Worm (Caenorhabditis elegans) whole organism, L2 larva: ENCODE measurements around the gene srsx-1.

ENCODE experiments used
- F13H6.1 ChIP-seq: sonication (generic microtip); optimal IDR thresholded peaks from 2 replicates; lab custom pipeline; 2016; ENCODE audit warnings: missing genetic modification characterization, missing compliant biosample characterization
- R02D3.7 ChIP-seq: fragments of 150-350 bp; optimal IDR thresholded peaks from 2 replicates; lab custom pipeline; 2014; ENCODE audit warnings: missing biosample characterization, missing genetic modification characterization
- Y55F3AM.14 ChIP-seq: fragments of 200-800 bp; sonication (Bioruptor generic); optimal IDR thresholded peaks from 2 replicates; lab custom pipeline; 2018; ENCODE audit warnings: mild to moderate bottlenecking, missing genetic modification characterization, missing compliant biosample characterization
- alr-1 ChIP-seq: fragments of 150-350 bp; optimal IDR thresholded peaks from 2 replicates; lab custom pipeline; 2014; ENCODE audit warnings: missing biosample characterization, missing genetic modification characterization
- aly-2 ChIP-seq: fragments of 150-350 bp; optimal IDR thresholded peaks from 2 replicates; lab custom pipeline; 2014; ENCODE audit warnings: missing biosample characterization, missing genetic modification characterization
- blmp-1 ChIP-seq: sonication (generic microtip); optimal IDR thresholded peaks from 2 replicates; lab custom pipeline; 2017; ENCODE audit warnings: missing genetic modification characterization, mild to moderate bottlenecking, missing compliant biosample characterization, antibody characterized with exemption, moderate library complexity; ENCODE audit not compliant: insufficient read depth
- ceh-16 ChIP-seq: fragments of 150-350 bp; optimal IDR thresholded peaks from 2 replicates; lab custom pipeline; 2014; ENCODE audit warnings: missing biosample characterization, missing genetic modification characterization
- ceh-82 ChIP-seq: fragments of 150-350 bp; optimal IDR thresholded peaks from 2 replicates; lab custom pipeline; 2014; ENCODE audit warnings: missing biosample characterization, missing genetic modification characterization
- crh-2 ChIP-seq: sonication (generic microtip); optimal IDR thresholded peaks from 2 replicates; lab custom pipeline; 2017; ENCODE audit warnings: missing biosample characterization, missing genetic modification characterization
- dmd-4 ChIP-seq: sonication (generic microtip); optimal IDR thresholded peaks from 2 replicates; lab custom pipeline; 2017; ENCODE audit warnings: missing biosample characterization, missing genetic modification characterization
- elt-1 ChIP-seq: fragments of 150-350 bp; optimal IDR thresholded peaks from 2 replicates; lab custom pipeline; 2014; ENCODE audit warnings: missing biosample characterization, missing genetic modification characterization
- fos-1 ChIP-seq: fragments of 150-350 bp; optimal IDR thresholded peaks from 2 replicates; lab custom pipeline; 2014; ENCODE audit warnings: missing biosample characterization, missing genetic modification characterization
- gmeb-1 ChIP-seq: fragments of 150-350 bp; optimal IDR thresholded peaks from 2 replicates; lab custom pipeline; 2014; ENCODE audit warnings: missing biosample characterization, missing genetic modification characterization
- lin-11 ChIP-seq: fragments of 150-350 bp; sonication (generic microtip); optimal IDR thresholded peaks from 2 replicates; lab custom pipeline; 2014; ENCODE audit warnings: missing biosample characterization, missing genetic modification characterization, inconsistent platforms, mixed read lengths
- lin-39 ChIP-seq: fragments of 150-350 bp; optimal IDR thresholded peaks from 2 replicates; lab custom pipeline; 2014; ENCODE audit warnings: missing biosample characterization, missing genetic modification reagents, missing genetic modification characterization
- lsy-2 ChIP-seq, 2 experiments: fragments of 150-350 bp in 1 of 2; sonication (generic microtip) in 1 of 2; optimal IDR thresholded peaks; 2 replicates each; lab custom pipeline; 2014 to 2017; ENCODE audit warnings: missing biosample characterization in 2 of 2, missing genetic modification characterization in 2 of 2
- nhr-10 ChIP-seq: sonication (generic microtip); optimal IDR thresholded peaks from 2 replicates; lab custom pipeline; 2017; ENCODE audit warnings: missing biosample characterization, missing genetic modification characterization
- nhr-11 ChIP-seq: fragments of 150-350 bp; optimal IDR thresholded peaks from 2 replicates; lab custom pipeline; 2014; ENCODE audit warnings: missing biosample characterization, missing genetic modification characterization
- nhr-12 ChIP-seq: fragments of 150-350 bp; optimal IDR thresholded peaks from 2 replicates; lab custom pipeline; 2014; ENCODE audit warnings: missing biosample characterization, missing genetic modification characterization
- nhr-129 ChIP-seq: fragments of 150-350 bp; optimal IDR thresholded peaks from 2 replicates; lab custom pipeline; 2014; ENCODE audit warnings: missing biosample characterization, missing genetic modification characterization
- nhr-21 ChIP-seq: fragments of 150-350 bp; optimal IDR thresholded peaks from 2 replicates; lab custom pipeline; 2014; ENCODE audit warnings: missing biosample characterization, missing genetic modification characterization
- nhr-23 ChIP-seq: fragments of 150-350 bp; optimal IDR thresholded peaks from 2 replicates; lab custom pipeline; 2014; ENCODE audit warnings: missing biosample characterization, missing genetic modification reagents, missing genetic modification characterization
- nhr-25 ChIP-seq: fragments of 150-350 bp; sonication (generic microtip); optimal IDR thresholded peaks from 3 replicates; lab custom pipeline; 2014; ENCODE audit warnings: missing biosample characterization, missing genetic modification characterization
- nhr-6 ChIP-seq: fragments of 150-350 bp; optimal IDR thresholded peaks from 2 replicates; lab custom pipeline; 2014; ENCODE audit warnings: missing biosample characterization, missing genetic modification characterization
- nhr-77 ChIP-seq: fragments of 150-350 bp; optimal IDR thresholded peaks from 2 replicates; lab custom pipeline; 2014; ENCODE audit warnings: missing biosample characterization, missing genetic modification characterization
- peb-1 ChIP-seq: fragments of 150-350 bp; optimal IDR thresholded peaks from 2 replicates; lab custom pipeline; 2014; ENCODE audit warnings: missing biosample characterization, missing genetic modification characterization
- sem-4 ChIP-seq: fragments of 150-350 bp; optimal IDR thresholded peaks from 2 replicates; lab custom pipeline; 2014; ENCODE audit warnings: missing biosample characterization, missing genetic modification reagents, missing genetic modification characterization
- skn-1 ChIP-seq: sonication (generic microtip); optimal IDR thresholded peaks from 2 replicates; lab custom pipeline; 2017; ENCODE audit warnings: missing biosample characterization, missing genetic modification characterization
- sma-9 ChIP-seq, 2 experiments: fragments of 150-350 bp in 1 of 2; sonication (generic microtip) in 1 of 2; optimal IDR thresholded peaks; 2 replicates each; lab custom pipeline; 2014 to 2016; ENCODE audit warnings: missing genetic modification characterization in 2 of 2, mild to moderate bottlenecking in 1 of 2, missing biosample characterization in 1 of 2, missing compliant biosample characterization in 1 of 2, missing genetic modification reagents in 1 of 2, moderate library complexity in 1 of 2
- snpc-4 ChIP-seq: fragments of 150-350 bp; optimal IDR thresholded peaks from 2 replicates; lab custom pipeline; 2014; ENCODE audit warnings: missing biosample characterization, missing genetic modification characterization
- unc-39 ChIP-seq: fragments of 150-350 bp; optimal IDR thresholded peaks from 2 replicates; lab custom pipeline; 2014; ENCODE audit warnings: missing biosample characterization, missing genetic modification characterization
- unc-55 ChIP-seq: fragments of 150-350 bp; sonication (generic microtip); optimal IDR thresholded peaks from 3 replicates; lab custom pipeline; 2014; ENCODE audit warnings: missing biosample characterization, missing genetic modification reagents, missing genetic modification characterization
- unc-62 ChIP-seq: fragments of 150-350 bp; optimal IDR thresholded peaks from 2 replicates; lab custom pipeline; 2014; ENCODE audit warnings: missing biosample characterization, missing genetic modification reagents, missing genetic modification characterization
- zag-1 ChIP-seq: fragments of 150-350 bp; optimal IDR thresholded peaks from 2 replicates; lab custom pipeline; 2014; ENCODE audit warnings: missing biosample characterization, missing genetic modification characterization
- ztf-1 ChIP-seq: fragments of 200-800 bp; sonication (Bioruptor generic); conservative IDR thresholded peaks from 2 replicates; pipeline ENCODE4 v1.3.6; 2022; ENCODE audit warnings: missing genetic modification characterization, missing compliant biosample characterization
- ztf-11 ChIP-seq: sonication (generic microtip); optimal IDR thresholded peaks from 2 replicates; lab custom pipeline; 2017; ENCODE audit warnings: missing biosample characterization, missing genetic modification characterization
- ztf-4 ChIP-seq: fragments of 150-350 bp; optimal IDR thresholded peaks from 2 replicates; lab custom pipeline; 2014; ENCODE audit warnings: missing biosample characterization, missing genetic modification characterization

The srsx-1 gene

ce11 chrV:17177967-17178366 is at the start of gene srsx-1:
Gene srsx-1 (minus strand): TSS chrV:17178067.
- TF ChIP-seq Y55F3AM.14 (GFP tag; lab: Kevin White, UChicago) = no peak
- TF ChIP-seq R02D3.7 (tag; lab: Kevin White, UChicago) = no peak
- no peak for TF ChIP-seq lin-11
- no peak for TF ChIP-seq dmd-4
- TF ChIP-seq unc-55 = no peak
- TF ChIP-seq nhr-6 (tag; lab: Kevin White, UChicago) = no peak
- no peak for TF ChIP-seq unc-62 (GFP tag; lab: Kevin White, UChicago)
- no peak for TF ChIP-seq fos-1 (tag; lab: Kevin White, UChicago)
- no peak for TF ChIP-seq nhr-23 (tag; lab: Kevin White, UChicago)
- no peak for TF ChIP-seq ztf-11 (tag; lab: Kevin White, UChicago)
- TF ChIP-seq nhr-77 (tag; lab: Kevin White, UChicago) = no peak
- no peak for TF ChIP-seq lin-39

- TF ChIP-seq lin-11 (no peak), Y55F3AM.14 (GFP tag; lab: Kevin White, UChicago) (no peak), zag-1 (tag; lab: Kevin White, UChicago) (no peak), blmp-1 (tag; lab: Kevin White, UChicago) (no peak), peb-1 (no peak), alr-1 (tag; lab: Kevin White, UChicago) (no peak), ztf-11 (tag; lab: Kevin White, UChicago) (no peak), gmeb-1 (tag; lab: Kevin White, UChicago) (no peak), nhr-129 (tag; lab: Kevin White, UChicago) (no peak), nhr-12 (no peak), ztf-1 (no peak), lsy-2 (tag; optimal IDR thresholded peaks at IDR 0.05; lab: Kevin White, UChicago) (no peak), nhr-11 (tag; lab: Kevin White, UChicago) (no peak), F13H6.1 (tag; lab: Kevin White, UChicago) (no peak), unc-39 (tag; lab: Kevin White, UChicago) (no peak), crh-2 (tag; lab: Kevin White, UChicago) (no peak), elt-1 (tag; lab: Kevin White, UChicago) (no peak), unc-62 (GFP tag; lab: Kevin White, UChicago) (no peak), aly-2 (tag; lab: Kevin White, UChicago) (no peak), nhr-25 (no peak)
These were observed 48.3 kb upstream of the srsx-1 start, which contains the start of gene srh-112 for ce11 chrV:17226119-17226518. Gene srh-112 (minus strand): TSS chrV:17226219.

- no peak for TF ChIP-seq unc-39 (tag; lab: Kevin White, UChicago)
- TF ChIP-seq, all 48 proteins: peak for 0
These were observed 47.5 kb upstream of the srsx-1 start, which contains the start of gene scl-25 for ce11 chrV:17225389-17225788. Gene scl-25 (plus strand): TSS chrV:17225689.

- no peak for TF ChIP-seq lin-11
- TF ChIP-seq alr-1 (tag; lab: Kevin White, UChicago) = no peak
- no peak for TF ChIP-seq peb-1
- TF ChIP-seq nhr-12 = no peak
- TF ChIP-seq lsy-2 (tag; optimal IDR thresholded peaks at IDR 0.05; lab: Kevin White, UChicago) = no peak
- TF ChIP-seq ztf-11 (tag; lab: Kevin White, UChicago) = no peak
- TF ChIP-seq ceh-16 (tag; lab: Kevin White, UChicago) = no peak
- no peak for TF ChIP-seq sem-4 (tag; lab: Kevin White, UChicago)
- TF ChIP-seq snpc-4 (tag; lab: Kevin White, UChicago) = no peak
- no peak for TF ChIP-seq nhr-10 (tag; lab: Kevin White, UChicago)
- TF ChIP-seq ztf-4 (tag; lab: Kevin White, UChicago) = no peak
- no peak for TF ChIP-seq elt-1 (tag; lab: Kevin White, UChicago)
- no peak for TF ChIP-seq ceh-82 (tag; lab: Kevin White, UChicago)
- TF ChIP-seq skn-1 (tag; lab: Kevin White, UChicago) = no peak
- TF ChIP-seq nhr-21 (tag; lab: Kevin White, UChicago) = no peak
These were observed 45.4 kb upstream of the srsx-1 start, which contains the start of gene srh-252 for ce11 chrV:17223305-17223704. Gene srh-252 (minus strand): TSS chrV:17223405.

ce11 chrV:17220345-17220744 is 42.5 kb upstream of the srsx-1 start, which contains the start of gene srh-109:
Gene srh-109 (minus strand): TSS chrV:17220445.
- TF ChIP-seq nhr-23 (tag; lab: Kevin White, UChicago) (no peak), aly-2 (tag; lab: Kevin White, UChicago) (no peak), sma-9 (GFP tag; optimal IDR thresholded peaks at IDR 0.05; lab: Kevin White, UChicago) (no peak), sma-9 (tag; optimal IDR thresholded peaks at IDR 0.05; lab: Kevin White, UChicago) (no peak), F13H6.1 (tag; lab: Kevin White, UChicago) (no peak), ceh-82 (tag; lab: Kevin White, UChicago) (no peak), zag-1 (tag; lab: Kevin White, UChicago) (no peak)
